Fruit fly (Drosophila melanogaster) whole organism, embryonic: Measurements from ENCODE around the gene CG11811.
A peak's percentile ranks its signal among the peaks of the same experiment; 100 is the strongest.

Experiments used
- Adf1 ChIP-seq: fragments of 200-800 bp; sonication (Bioruptor generic); IDR thresholded peaks from 2 replicates; pipeline ENCODE4 v1.3.6; 2022; ENCODE audit warnings: missing biosample characterization, missing genetic modification characterization
- CG2116 ChIP-seq: fragments of 200-800 bp; sonication (Bioruptor generic); optimal IDR thresholded peaks from 3 replicates; lab custom pipeline; 2018; ENCODE audit warnings: missing biosample characterization, mild to moderate bottlenecking, missing genetic modification characterization
- Hr39 ChIP-seq: fragments of >200 bp; optimal IDR thresholded peaks from 2 replicates; lab custom pipeline; 2017
- org-1 ChIP-seq: fragments of 200-800 bp; sonication (Bioruptor generic); optimal IDR thresholded peaks from 2 replicates; lab custom pipeline; 2017; ENCODE audit warnings: missing biosample characterization, missing genetic modification characterization
- row ChIP-seq: fragments of 200-800 bp; sonication (Bioruptor generic); IDR thresholded peaks from 3 replicates; pipeline ENCODE4 v1.3.6; 2022; ENCODE audit warnings: missing biosample characterization, missing genetic modification characterization
- zen ChIP-seq: fragments of 200-800 bp; sonication (Bioruptor generic); optimal IDR thresholded peaks from 3 replicates; lab custom pipeline; 2018; ENCODE audit warnings: missing biosample characterization, mild to moderate bottlenecking, missing genetic modification characterization, moderate library complexity

dm6 chr3L:10647158-10647557, 43.7 kb upstream of the CG11811 start:
- TF ChIP-seq zen (no peak), row (GFP tag; lab: Robert Waterston, UW) (peak; percentile 8; the same call in 1 of the 3 replicates), CG2116 (GFP tag; lab: Kevin White, UChicago) (no peak), Hr39 (lab: Kevin White, UChicago) (no peak), Adf1 (no peak), org-1 (GFP tag; lab: Kevin White, UChicago) (no peak)
